Worm (Caenorhabditis elegans) whole organism, L4/young adult: ENCODE measurements around the gene C44C11.6.

Experiments used
- W03F9.2 ChIP-seq: fragments of 150-350 bp; optimal IDR thresholded peaks from 2 replicates; lab custom pipeline; 2014; ENCODE audit warnings: missing biosample characterization, missing genetic modification characterization
- dao-5 ChIP-seq: sonication (generic microtip); optimal IDR thresholded peaks from 2 replicates; lab custom pipeline; 2016; ENCODE audit warnings: missing genotype, missing genetic modification characterization, moderate library complexity, missing compliant biosample characterization
- him-1 ChIP-seq: sonication (generic microtip); optimal IDR thresholded peaks from 2 replicates; lab custom pipeline; 2016; ENCODE audit warnings: missing genotype, missing genetic modification reagents, missing genetic modification characterization, missing compliant biosample characterization

DNA sequence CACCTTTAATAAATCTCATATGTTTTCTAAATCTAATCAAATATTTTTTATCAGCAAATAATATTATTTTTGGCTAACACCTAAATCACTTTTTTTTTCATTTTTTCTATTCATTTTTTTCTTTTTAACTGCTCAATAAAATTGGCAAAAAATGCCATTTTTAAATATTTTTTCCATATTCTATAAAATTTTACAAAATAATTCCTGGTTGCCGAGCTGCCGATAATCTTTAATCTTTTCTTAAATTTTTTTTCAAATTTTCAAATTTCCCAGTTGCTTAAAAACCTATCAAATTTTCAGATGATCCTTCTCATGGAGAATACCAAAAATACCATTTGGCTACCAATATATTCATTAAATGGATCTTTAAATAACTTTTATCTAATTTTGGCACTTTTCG is 33.0 kb upstream of the C44C11.6 start, which contains the start of gene sre-51:
- TF ChIP-seq him-1 (tag; lab: Kevin White, UChicago) (no peak), dao-5 (tag; lab: Kevin White, UChicago) (no peak), W03F9.2 (tag; lab: Kevin White, UChicago) (no peak)
